Worm (Caenorhabditis elegans): Measurements from ENCODE around the gene srg-34.

The srg-34 gene

ce11 chrV:18571533-18571932, 6.8 kb upstream of the srg-34 start, which contains the start of gene Y51A2D.21:
Y51A2D.21 (plus strand) TSS chrV:18571833.
- TF ChIP-seq pax-1 (tag; optimal IDR thresholded peaks at IDR 0.05) (no peak), ceh-34 (tag; optimal IDR thresholded peaks at IDR 0.05) (no peak), Y22D7AL.16 (tag; optimal IDR thresholded peaks at IDR 0.05) (no peak), fkh-6 (tag; optimal IDR thresholded peaks at IDR 0.05) (no peak), C38D4.7 (GFP tag; optimal IDR thresholded peaks at IDR 0.05) (no peak), ref-2 (tag; optimal IDR thresholded peaks at IDR 0.05) (no peak), hlh-8 (tag; optimal IDR thresholded peaks at IDR 0.05) (no peak), lin-11 (tag; optimal IDR thresholded peaks at IDR 0.05) (no peak), ceh-45 (GFP tag; IDR thresholded peaks at IDR 0.05) (no peak), ceh-9 (tag; optimal IDR thresholded peaks at IDR 0.05) (no peak), K02D7.2 (tag; optimal IDR thresholded peaks at IDR 0.05) (no peak), K09A11.1 (tag; optimal IDR thresholded peaks at IDR 0.05; ENCODE audit: insufficient read depth) (no peak), dmd-4 (tag; optimal IDR thresholded peaks at IDR 0.05; ENCODE audit: borderline replicate concordance) (no peak)

- no peak for TF ChIP-seq syd-9 (tag; optimal IDR thresholded peaks at IDR 0.05)
- TF ChIP-seq mec-3 (tag; optimal IDR thresholded peaks at IDR 0.05; ENCODE audit: borderline replicate concordance): no peak
- no peak for TF ChIP-seq ceh-6 (GFP tag; optimal IDR thresholded peaks at IDR 0.05)
- TF ChIP-seq zip-5 (tag; optimal IDR thresholded peaks at IDR 0.05): no peak
- no peak for TF ChIP-seq ceh-31 (tag; optimal IDR thresholded peaks at IDR 0.05)
- no peak for TF ChIP-seq odd-2 (tag; optimal IDR thresholded peaks at IDR 0.05)
- TF ChIP-seq unc-86 (tag; optimal IDR thresholded peaks at IDR 0.05): no peak
- no peak for TF ChIP-seq T23F11.4 (GFP tag; optimal IDR thresholded peaks at IDR 0.05)
- TF ChIP-seq pha-4 (tag; optimal IDR thresholded peaks at IDR 0.05): no peak
- TF ChIP-seq dve-1 (tag; optimal IDR thresholded peaks at IDR 0.05): no peak
- TF ChIP-seq fkh-6 (tag; optimal IDR thresholded peaks at IDR 0.05): no peak
- no peak for TF ChIP-seq C38D4.7 (GFP tag; optimal IDR thresholded peaks at IDR 0.05)
- TF ChIP-seq dmd-4 (tag; optimal IDR thresholded peaks at IDR 0.05; ENCODE audit: borderline replicate concordance): no peak
- TF ChIP-seq pat-9 (tag; optimal IDR thresholded peaks at IDR 0.05): no peak
- TF ChIP-seq unc-42 (tag; optimal IDR thresholded peaks at IDR 0.05): no peak
- TF ChIP-seq ceh-22 (tag; optimal IDR thresholded peaks at IDR 0.05): no peak
Measured at ce11 chrV:18569445-18569844, 4.8 kb upstream of the srg-34 start.

- TF ChIP-seq dve-1 (tag; optimal IDR thresholded peaks at IDR 0.05): peak; percentile 77
Measured at ce11 chrV:18566352-18566751, 1.7 kb upstream of the srg-34 start.

- TF ChIP-seq fkh-10 (GFP tag; optimal IDR thresholded peaks at IDR 0.05) (no peak), syd-9 (tag; optimal IDR thresholded peaks at IDR 0.05) (no peak), dve-1 (tag; optimal IDR thresholded peaks at IDR 0.05) (peak; percentile 91), mec-3 (tag; optimal IDR thresholded peaks at IDR 0.05; ENCODE audit: borderline replicate concordance) (no peak), unc-86 (tag; optimal IDR thresholded peaks at IDR 0.05) (no peak), ceh-48 (tag; optimal IDR thresholded peaks at IDR 0.05) (no peak), nfya-1 (tag; optimal IDR thresholded peaks at IDR 0.05) (no peak)
Measured at ce11 chrV:18565621-18566020, 935 bp upstream of the srg-34 start.

ce11 chrV:18560944-18561343, 3.7 kb downstream of the srg-34 start:
- TF ChIP-seq pax-1 (tag; optimal IDR thresholded peaks at IDR 0.05): no peak
- no peak for TF ChIP-seq ceh-45 (GFP tag; IDR thresholded peaks at IDR 0.05)

- no peak for TF ChIP-seq ceh-22 (tag; optimal IDR thresholded peaks at IDR 0.05)
- no peak for TF ChIP-seq tbx-2 (tag; optimal IDR thresholded peaks at IDR 0.05)
- TF ChIP-seq pax-1 (tag; optimal IDR thresholded peaks at IDR 0.05): no peak
- TF ChIP-seq C08G9.2 (tag; optimal IDR thresholded peaks at IDR 0.05): no peak
- TF ChIP-seq ama-1 (optimal IDR thresholded peaks at IDR 0.05): no peak
- TF ChIP-seq syd-9 (tag; optimal IDR thresholded peaks at IDR 0.05): no peak
- TF ChIP-seq nhr-232 (tag; optimal IDR thresholded peaks at IDR 0.05): no peak
- no peak for TF ChIP-seq pqm-1 (tag; optimal IDR thresholded peaks at IDR 0.05)
- TF ChIP-seq Y22D7AL.16 (tag; optimal IDR thresholded peaks at IDR 0.05): no peak
- no peak for TF ChIP-seq gmeb-2 (tag; optimal IDR thresholded peaks at IDR 0.05)
Measured at ce11 chrV:18560188-18560587, 4.5 kb downstream of the srg-34 start, which contains the start of gene ttr-26. ttr-26 (minus strand) TSS chrV:18560288.
